Fruit fly (Drosophila melanogaster) whole organism, prepupa: ENCODE results near the gene Bre1.

Experiments used
- Ets21C ChIP-seq: fragments of 200-800 bp; sonication (Bioruptor generic); optimal IDR thresholded peaks from 3 replicates; lab custom pipeline; 2016; ENCODE audit warnings: missing biosample characterization, missing genetic modification characterization
- Hr39 ChIP-seq: fragments of 200-800 bp; sonication (Bioruptor generic); optimal IDR thresholded peaks from 2 replicates; lab custom pipeline; 2016; ENCODE audit warnings: missing biosample characterization, missing genetic modification characterization
- Sox102F ChIP-seq: fragments of 200-800 bp; sonication (Bioruptor generic); optimal IDR thresholded peaks from 2 replicates; lab custom pipeline; 2016; ENCODE audit warnings: missing biosample characterization, mild to moderate bottlenecking, missing genetic modification characterization
- dsx ChIP-seq: fragments of 200-800 bp; optimal IDR thresholded peaks from 3 replicates; lab custom pipeline; 2019; ENCODE audit warnings: missing biosample characterization, mild to moderate bottlenecking, missing genetic modification characterization, moderate library complexity; ENCODE audit not compliant: poor library complexity, severe bottlenecking
- fd85E ChIP-seq: fragments of 200-800 bp; sonication (Bioruptor generic); optimal IDR thresholded peaks from 3 replicates; lab custom pipeline; 2016; ENCODE audit warnings: missing biosample characterization, missing genetic modification characterization

DNA sequence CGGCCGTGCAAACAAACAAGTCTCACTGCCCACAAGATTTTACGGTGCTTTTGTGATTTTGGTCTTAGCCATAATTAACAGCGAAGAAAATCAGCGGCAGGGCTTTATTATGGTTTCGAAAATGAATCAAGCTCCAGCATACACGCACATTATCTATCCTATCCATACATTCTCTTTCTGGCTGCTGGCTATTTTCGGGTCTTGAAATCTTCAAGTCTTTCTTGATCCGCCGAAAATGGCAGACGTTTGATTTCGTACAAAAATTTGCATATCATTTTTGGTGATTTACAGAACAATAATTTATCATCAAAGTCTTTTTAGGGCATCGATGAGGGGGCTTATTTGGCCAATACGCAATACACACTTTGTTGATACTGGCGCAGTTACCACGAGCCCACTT, 5.2 kb downstream of the Bre1 start:
- TF ChIP-seq dsx, result no peak
- no peak for TF ChIP-seq fd85E (GFP tag; lab: Kevin White, UChicago)
- no peak for TF ChIP-seq Ets21C (GFP tag; lab: Kevin White, UChicago)
- TF ChIP-seq Hr39 (GFP tag; lab: Kevin White, UChicago), result no peak
- no peak for TF ChIP-seq Sox102F (GFP tag; lab: Kevin White, UChicago)
